Worm (Caenorhabditis elegans) whole organism, late embryonic: ENCODE data around the gene xpo-1.

Experiments used
- C38D4.7 ChIP-seq: fragments of 200-800 bp; sonication (Bioruptor generic); optimal IDR thresholded peaks from 2 replicates; lab custom pipeline; 2018; ENCODE audit warnings: mild to moderate bottlenecking, missing genetic modification characterization, moderate library complexity, missing compliant biosample characterization
- K09A11.1 ChIP-seq: sonication (generic microtip); optimal IDR thresholded peaks from 2 replicates; lab custom pipeline; 2017; ENCODE audit warnings: antibody characterized with exemption, mild to moderate bottlenecking, missing genetic modification characterization, missing compliant biosample characterization; ENCODE audit not compliant: insufficient read depth
- T23F11.4 ChIP-seq: fragments of 200-800 bp; sonication (Bioruptor generic); optimal IDR thresholded peaks from 2 replicates; lab custom pipeline; 2018; ENCODE audit warnings: mild to moderate bottlenecking, missing genetic modification characterization, missing compliant biosample characterization
- Y22D7AL.16 ChIP-seq: sonication (generic microtip); optimal IDR thresholded peaks from 2 replicates; lab custom pipeline; 2016; ENCODE audit warnings: missing genetic modification characterization, missing compliant biosample characterization
- ceh-14 ChIP-seq: sonication (generic microtip); optimal IDR thresholded peaks from 2 replicates; lab custom pipeline; 2016; ENCODE audit warnings: missing genotype, missing genetic modification characterization, missing compliant biosample characterization
- ceh-2 ChIP-seq: sonication (generic microtip); optimal IDR thresholded peaks from 2 replicates; lab custom pipeline; 2016; ENCODE audit warnings: missing genotype, missing genetic modification characterization, missing compliant biosample characterization
- ceh-22 ChIP-seq: sonication (generic microtip); optimal IDR thresholded peaks from 2 replicates; lab custom pipeline; 2017; ENCODE audit warnings: missing biosample characterization, missing genetic modification characterization
- ceh-30 ChIP-seq: fragments of 150-350 bp; optimal IDR thresholded peaks from 2 replicates; lab custom pipeline; 2014; ENCODE audit warnings: missing biosample characterization, missing genetic modification characterization
- ceh-31 ChIP-seq: sonication (generic microtip); optimal IDR thresholded peaks from 2 replicates; lab custom pipeline; 2016; ENCODE audit warnings: missing genetic modification characterization, missing compliant biosample characterization
- ceh-34 ChIP-seq: sonication (generic microtip); optimal IDR thresholded peaks from 2 replicates; lab custom pipeline; 2016; ENCODE audit warnings: mild to moderate bottlenecking, missing genetic modification characterization, missing compliant biosample characterization
- ceh-45 ChIP-seq: fragments of 200-800 bp; sonication (Bioruptor generic); IDR thresholded peaks from 2 replicates; pipeline ENCODE4 v1.3.6; 2022; ENCODE audit warnings: missing genetic modification reagents, missing genetic modification characterization, missing compliant biosample characterization
- ceh-48 ChIP-seq: sonication (generic microtip); optimal IDR thresholded peaks from 2 replicates; lab custom pipeline; 2016; ENCODE audit warnings: missing genetic modification characterization, inconsistent platforms, missing compliant biosample characterization
- ceh-9 ChIP-seq: sonication (generic microtip); optimal IDR thresholded peaks from 2 replicates; lab custom pipeline; 2016; ENCODE audit warnings: mild to moderate bottlenecking, missing genetic modification characterization, inconsistent platforms, missing compliant biosample characterization
- dve-1 ChIP-seq: sonication (generic microtip); optimal IDR thresholded peaks from 2 replicates; lab custom pipeline; 2017; ENCODE audit warnings: antibody characterized with exemption, mild to moderate bottlenecking, missing genetic modification characterization, missing compliant biosample characterization
- fkh-6 ChIP-seq: sonication (generic microtip); optimal IDR thresholded peaks from 2 replicates; lab custom pipeline; 2016; ENCODE audit warnings: missing genetic modification characterization, missing compliant biosample characterization
- hlh-15 ChIP-seq: sonication (generic microtip); optimal IDR thresholded peaks from 2 replicates; lab custom pipeline; 2016; ENCODE audit warnings: missing genetic modification characterization, missing compliant biosample characterization
- hlh-30 ChIP-seq: sonication (generic microtip); optimal IDR thresholded peaks from 2 replicates; lab custom pipeline; 2017; ENCODE audit warnings: antibody characterized with exemption, missing genetic modification characterization, missing compliant biosample characterization; ENCODE audit not compliant: insufficient read depth
- hlh-6 ChIP-seq: sonication (generic microtip); optimal IDR thresholded peaks from 2 replicates; lab custom pipeline; 2016; ENCODE audit warnings: missing genotype, missing genetic modification characterization, missing compliant biosample characterization
- lim-6 ChIP-seq: sonication (generic microtip); optimal IDR thresholded peaks from 2 replicates; lab custom pipeline; 2016; ENCODE audit warnings: missing genetic modification characterization, missing compliant biosample characterization
- lin-11 ChIP-seq: fragments of 200-800 bp; sonication (Bioruptor generic); optimal IDR thresholded peaks from 2 replicates; lab custom pipeline; 2018; ENCODE audit warnings: mild to moderate bottlenecking, missing genetic modification characterization, missing compliant biosample characterization
- madf-2 ChIP-seq: sonication (generic microtip); optimal IDR thresholded peaks from 2 replicates; lab custom pipeline; 2017; ENCODE audit warnings: missing genetic modification characterization, missing compliant biosample characterization
- mec-3 ChIP-seq: sonication (generic microtip); optimal IDR thresholded peaks from 2 replicates; lab custom pipeline; 2016; ENCODE audit warnings: borderline replicate concordance, missing genetic modification characterization, missing compliant biosample characterization
- pat-9 ChIP-seq: fragments of 200-800 bp; sonication (Bioruptor generic); optimal IDR thresholded peaks from 2 replicates; lab custom pipeline; 2018; ENCODE audit warnings: mild to moderate bottlenecking, missing genetic modification characterization, moderate library complexity, missing compliant biosample characterization
- pha-2 ChIP-seq: sonication (generic microtip); optimal IDR thresholded peaks from 2 replicates; lab custom pipeline; 2017; ENCODE audit warnings: mild to moderate bottlenecking, missing genetic modification characterization, missing compliant biosample characterization
- pha-4 ChIP-seq: fragments of 150-350 bp; optimal IDR thresholded peaks from 2 replicates; lab custom pipeline; 2018; ENCODE audit warnings: missing biosample characterization, missing genetic modification reagents, missing genetic modification characterization
- rnt-1 ChIP-seq: sonication (generic microtip); optimal IDR thresholded peaks from 2 replicates; lab custom pipeline; 2016; ENCODE audit warnings: missing genetic modification characterization, missing compliant biosample characterization
- sdc-2 ChIP-seq: sonication (generic microtip); optimal IDR thresholded peaks from 2 replicates; lab custom pipeline; 2016; ENCODE audit warnings: missing genotype, missing genetic modification characterization, missing compliant biosample characterization
- sox-2 ChIP-seq: fragments of 200-800 bp; sonication (Bioruptor generic); IDR thresholded peaks from 2 replicates; pipeline ENCODE4 v1.3.6; 2022; ENCODE audit warnings: missing genetic modification reagents, missing genetic modification characterization, missing compliant biosample characterization
- tbx-2 ChIP-seq: sonication (generic microtip); optimal IDR thresholded peaks from 2 replicates; lab custom pipeline; 2016; ENCODE audit warnings: missing genetic modification characterization, missing compliant biosample characterization
- tbx-7 ChIP-seq: sonication (generic microtip); optimal IDR thresholded peaks from 2 replicates; lab custom pipeline; 2016; ENCODE audit warnings: missing genotype, missing genetic modification characterization, missing compliant biosample characterization
- ttx-3 ChIP-seq: sonication (generic microtip); optimal IDR thresholded peaks from 2 replicates; lab custom pipeline; 2016; ENCODE audit warnings: missing genetic modification reagents, missing genetic modification characterization, missing compliant biosample characterization
- unc-3 ChIP-seq, 2 experiments: fragments of 200-800 bp in 1 of 2; sonication (Bioruptor generic) in 1 of 2; sonication (generic microtip) in 1 of 2; conservative IDR thresholded peaks in 1 of 2; optimal IDR thresholded peaks in 1 of 2; 2 replicates each; pipeline versions ENCODE4 v1.3.6 to Lab custom; 2016 to 2022; ENCODE audit warnings: missing compliant biosample characterization in 2 of 2, missing genetic modification characterization in 2 of 2, missing genetic modification reagents in 1 of 2
- zip-5 ChIP-seq: sonication (generic microtip); optimal IDR thresholded peaks from 2 replicates; lab custom pipeline; 2016; ENCODE audit warnings: missing genetic modification characterization, missing compliant biosample characterization

xpo-1 gene

ce11 chrV:7804064-7804800 is 632 bp upstream of the xpo-1 start, which contains the start of gene uvs-1:
TSS of gene uvs-1 (minus strand) at chrV:7804208.
- TF ChIP-seq ceh-31 (peak; percentile 41), ceh-2 (tag; lab: Kevin White, UChicago) (no peak), pha-2 (tag; lab: Kevin White, UChicago) (peak; percentile 13), tbx-2 (tag; lab: Kevin White, UChicago) (peak; percentile 60), ceh-34 (tag; lab: Kevin White, UChicago) (peak; percentile 1), hlh-30 (tag; lab: Kevin White, UChicago) (peak; percentile 94), tbx-7 (no peak)

- TF ChIP-seq ceh-14 (tag; lab: Kevin White, UChicago): no peak
- TF ChIP-seq hlh-15 (tag; lab: Kevin White, UChicago): no peak
- no peak for TF ChIP-seq ceh-22 (tag; lab: Kevin White, UChicago)
- TF ChIP-seq hlh-30 (tag; lab: Kevin White, UChicago): no peak
- no peak for TF ChIP-seq pha-2 (tag; lab: Kevin White, UChicago)
- no peak for TF ChIP-seq ttx-3
- TF ChIP-seq T23F11.4 (GFP tag; lab: Kevin White, UChicago): no peak
- no peak for TF ChIP-seq pat-9 (tag; lab: Kevin White, UChicago)
- no peak for TF ChIP-seq rnt-1 (tag; lab: Kevin White, UChicago)
- TF ChIP-seq ceh-45 (GFP tag; lab: Robert Waterston, UW): no peak
- TF ChIP-seq madf-2 (tag; lab: Kevin White, UChicago): no peak
- no peak for TF ChIP-seq tbx-7
Measured at ce11 chrV:7806629-7807028, 1.8 kb downstream of the xpo-1 start.

DNA sequence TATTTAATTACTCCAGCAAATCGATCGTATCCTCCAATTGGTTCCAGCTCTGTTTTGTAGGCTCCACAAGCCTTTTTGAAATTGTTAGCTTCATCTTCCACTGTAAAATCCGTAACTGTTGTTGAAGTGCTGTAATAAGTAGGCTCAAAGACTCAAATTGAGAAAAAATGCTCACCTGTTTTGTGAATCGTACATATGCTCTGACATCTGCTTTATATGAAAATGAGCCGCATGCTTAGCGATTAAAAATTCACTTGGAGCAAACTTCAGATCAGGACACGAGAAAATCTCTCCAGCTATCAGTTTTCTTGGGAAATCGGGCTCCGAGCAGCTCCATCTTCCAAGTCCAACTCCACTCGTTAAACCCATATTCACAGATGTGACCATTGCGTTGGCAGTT is 3.6 kb downstream of the xpo-1 start:
- no peak for TF ChIP-seq lin-11
- TF ChIP-seq K09A11.1 (tag; lab: Kevin White, UChicago): no peak
- no peak for TF ChIP-seq hlh-30 (tag; lab: Kevin White, UChicago)
- TF ChIP-seq ceh-48: no peak
- TF ChIP-seq hlh-6 (tag; lab: Kevin White, UChicago): no peak
- TF ChIP-seq C38D4.7 (GFP tag; lab: Kevin White, UChicago): no peak
- TF ChIP-seq dve-1 (tag; lab: Kevin White, UChicago): no peak
- no peak for TF ChIP-seq unc-3 (GFP tag; conservative IDR thresholded peaks at IDR 0.05; lab: Robert Waterston, UW)
- no peak for TF ChIP-seq unc-3 (tag; optimal IDR thresholded peaks at IDR 0.05; lab: Kevin White, UChicago)
- TF ChIP-seq zip-5 (tag; lab: Kevin White, UChicago): no peak
- TF ChIP-seq ceh-30 (tag; lab: Kevin White, UChicago): no peak
- no peak for TF ChIP-seq Y22D7AL.16
- no peak for TF ChIP-seq sox-2 (GFP tag; lab: Robert Waterston, UW)
- TF ChIP-seq pha-4 (tag; lab: Kevin White, UChicago): no peak
- TF ChIP-seq lim-6 (tag; lab: Kevin White, UChicago): no peak
- TF ChIP-seq mec-3: no peak
- TF ChIP-seq fkh-6 (tag; lab: Kevin White, UChicago): no peak
- TF ChIP-seq ceh-9 (tag; lab: Kevin White, UChicago): no peak
- TF ChIP-seq sdc-2 (tag; lab: Kevin White, UChicago): no peak
